Fruit fly (Drosophila melanogaster): ENCODE measurements around the gene ovm.
A peak's percentile ranks its signal among the peaks of the same experiment; 100 is the strongest.

dm6 chr2L:94096-94495 lies 46.7 kb downstream of the ovm start:
- TF ChIP-seq CG32121 (GFP tag; IDR thresholded peaks at IDR 0.05): peak; percentile 20; the same call in 1 of the 2 replicates
- TF ChIP-seq Pif1B (GFP tag; optimal IDR thresholded peaks at IDR 0.05): no peak
- no peak; the same call in 1 of the 2 replicates for TF ChIP-seq Ets98B (GFP tag; IDR thresholded peaks at IDR 0.05)
- TF ChIP-seq CG9948 (tag; optimal IDR thresholded peaks at IDR 0.05): no peak
- TF ChIP-seq CG12605 (GFP tag; IDR thresholded peaks at IDR 0.05): no peak; the same call in 1 of the 2 replicates
